Worm (Caenorhabditis elegans): ENCODE measurements around the gene aly-2.

The aly-2 gene

ce11 chrIV:9146819-9147518, at the start of gene aly-2, which contains the start of gene rpb-12:
Gene aly-2, plus strand, starts transcription at chrIV:9147468.
Gene rpb-12, minus strand, starts transcription at chrIV:9146869.
- TF ChIP-seq pha-4 (tag; optimal IDR thresholded peaks at IDR 0.05): peak; percentile 46
- TF ChIP-seq lsy-2 (tag; optimal IDR thresholded peaks at IDR 0.05): no peak
- TF ChIP-seq cnd-1 (tag; optimal IDR thresholded peaks at IDR 0.05): no peak
- peak; percentile 4 for TF ChIP-seq mep-1 (tag; optimal IDR thresholded peaks at IDR 0.05)

- TF ChIP-seq unc-120 (tag; optimal IDR thresholded peaks at IDR 0.05; ENCODE audit: poor library complexity, severe bottlenecking) (no peak), unc-62 (GFP tag; optimal IDR thresholded peaks at IDR 0.05) (no peak), ztf-11 (tag; optimal IDR thresholded peaks at IDR 0.05) (no peak), ceh-39 (tag; optimal IDR thresholded peaks at IDR 0.05) (no peak), ces-1 (GFP tag; optimal IDR thresholded peaks at IDR 0.05) (no peak), hlh-1 (tag; optimal IDR thresholded peaks at IDR 0.05) (no peak), nhr-237 (tag; optimal IDR thresholded peaks at IDR 0.05) (no peak), bed-3 (GFP tag; optimal IDR thresholded peaks at IDR 0.05) (no peak), elt-3 (tag; optimal IDR thresholded peaks at IDR 0.05) (no peak), mls-2 (tag; optimal IDR thresholded peaks at IDR 0.05) (no peak), M03D4.4 (tag; optimal IDR thresholded peaks at IDR 0.05) (no peak), flh-1 (GFP tag; optimal IDR thresholded peaks at IDR 0.05) (no peak), nhr-76 (tag; optimal IDR thresholded peaks at IDR 0.05) (no peak), ceh-83 (GFP tag; optimal IDR thresholded peaks at IDR 0.05) (no peak), unc-39 (tag; optimal IDR thresholded peaks at IDR 0.05) (no peak), cnd-1 (tag; optimal IDR thresholded peaks at IDR 0.05) (no peak), ceh-43 (GFP tag; optimal IDR thresholded peaks at IDR 0.05) (no peak), tbx-8 (GFP tag; optimal IDR thresholded peaks at IDR 0.05) (no peak)
These were observed 48.3 kb upstream of the aly-2 start, which contains the start of gene gldi-10 for ce11 chrIV:9098942-9099341. Gene gldi-10, plus strand, starts transcription at chrIV:9099242.

DNA sequence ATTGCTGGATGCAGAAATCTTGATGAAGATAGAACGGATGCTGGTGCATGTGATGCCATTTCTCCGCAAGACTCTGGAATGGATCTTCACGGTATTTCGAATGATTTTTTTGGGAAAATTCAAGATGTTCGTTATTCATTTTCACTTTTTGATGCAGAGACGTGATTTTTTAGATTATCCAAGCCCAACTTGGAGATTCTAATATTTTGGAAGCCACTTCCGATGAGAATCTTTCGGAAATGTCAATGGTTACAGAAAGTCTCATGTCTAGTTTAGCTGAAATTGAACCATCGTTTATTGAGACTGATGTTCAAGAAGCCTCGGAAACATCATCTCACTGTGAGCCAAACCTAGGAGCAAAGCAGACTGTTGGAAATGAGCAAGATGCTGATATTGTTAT, 46.4 kb upstream of the aly-2 start:
- no peak for TF ChIP-seq ceh-83 (GFP tag; optimal IDR thresholded peaks at IDR 0.05)
- TF ChIP-seq nhr-12 (tag; optimal IDR thresholded peaks at IDR 0.05): no peak

- TF ChIP-seq nhr-76 (tag; optimal IDR thresholded peaks at IDR 0.05) (no peak), mab-5 (tag; optimal IDR thresholded peaks at IDR 0.05) (peak; percentile 6), ceh-43 (GFP tag; optimal IDR thresholded peaks at IDR 0.05) (no peak)
These were observed 42.9 kb upstream of the aly-2 start, which contains the start of the genes C01F6.14 and fem-3 for ce11 chrIV:9104071-9105016. Gene C01F6.14, minus strand, starts transcription at chrIV:9104121. Gene fem-3, plus strand, starts transcription at chrIV:9104966.

- TF ChIP-seq nhr-28 (tag; optimal IDR thresholded peaks at IDR 0.05) (no peak), snpc-4 (tag; optimal IDR thresholded peaks at IDR 0.05) (no peak), ztf-11 (tag; optimal IDR thresholded peaks at IDR 0.05) (no peak), sem-2 (GFP tag; optimal IDR thresholded peaks at IDR 0.05) (no peak), zip-8 (tag; optimal IDR thresholded peaks at IDR 0.05) (no peak), mep-1 (tag; optimal IDR thresholded peaks at IDR 0.05) (peak; percentile 83), unc-62 (GFP tag; optimal IDR thresholded peaks at IDR 0.05) (peak; percentile 4), unc-120 (tag; optimal IDR thresholded peaks at IDR 0.05; ENCODE audit: poor library complexity, severe bottlenecking) (peak; percentile 27), ces-1 (GFP tag; optimal IDR thresholded peaks at IDR 0.05) (peak; percentile 52), lin-32 (GFP tag; optimal IDR thresholded peaks at IDR 0.05) (peak; percentile 46), lin-13 (tag; optimal IDR thresholded peaks at IDR 0.05) (peak; percentile 32), cnd-1 (tag; optimal IDR thresholded peaks at IDR 0.05) (peak; percentile 17), hlh-1 (tag; optimal IDR thresholded peaks at IDR 0.05) (peak; percentile 100), pha-4 (tag; optimal IDR thresholded peaks at IDR 0.05) (peak; percentile 77), nhr-2 (tag; optimal IDR thresholded peaks at IDR 0.05) (no peak), tbx-8 (GFP tag; optimal IDR thresholded peaks at IDR 0.05) (no peak), nhr-12 (tag; optimal IDR thresholded peaks at IDR 0.05) (no peak), ceh-83 (GFP tag; optimal IDR thresholded peaks at IDR 0.05) (no peak), mab-5 (tag; optimal IDR thresholded peaks at IDR 0.05) (no peak), ceh-43 (GFP tag; optimal IDR thresholded peaks at IDR 0.05) (no peak), elt-3 (tag; optimal IDR thresholded peaks at IDR 0.05) (no peak), sptf-1 (tag; optimal IDR thresholded peaks at IDR 0.05) (no peak), lsy-2 (tag; optimal IDR thresholded peaks at IDR 0.05) (peak; percentile 24), unc-39 (tag; optimal IDR thresholded peaks at IDR 0.05) (no peak), flh-1 (GFP tag; optimal IDR thresholded peaks at IDR 0.05) (no peak), blmp-1 (tag; optimal IDR thresholded peaks at IDR 0.05) (no peak), ham-2 (GFP tag; optimal IDR thresholded peaks at IDR 0.05) (peak; percentile 80), drap-1 (GFP tag; optimal IDR thresholded peaks at IDR 0.05) (no peak), ceh-39 (tag; optimal IDR thresholded peaks at IDR 0.05) (peak; percentile 50), bed-3 (GFP tag; optimal IDR thresholded peaks at IDR 0.05) (no peak), nhr-76 (tag; optimal IDR thresholded peaks at IDR 0.05) (no peak), M03D4.4 (tag; optimal IDR thresholded peaks at IDR 0.05) (no peak), nhr-237 (tag; optimal IDR thresholded peaks at IDR 0.05) (peak; percentile 48), elt-1 (tag; optimal IDR thresholded peaks at IDR 0.05; ENCODE audit: borderline replicate concordance, insufficient read depth) (no peak), mls-2 (tag; optimal IDR thresholded peaks at IDR 0.05) (no peak)
These were observed 39.8 kb upstream of the aly-2 start for ce11 chrIV:9107464-9107863.
